Worm (Caenorhabditis elegans): ENCODE results near the gene ppm-1.D.
A peak's percentile ranks its signal among the peaks of the same experiment; 100 is the strongest.

Gene ppm-1.D

ce11 chrIII:2304867-2305266 lies 26.5 kb upstream of the ppm-1.D start, which contains the start of gene Y54F10BM.9:
Gene Y54F10BM.9 (minus strand): TSS chrIII:2304927.
- TF ChIP-seq gmeb-1 (tag; optimal IDR thresholded peaks at IDR 0.05) (no peak), egl-27 (tag; optimal IDR thresholded peaks at IDR 0.05) (no peak), C34F6.9 (tag; optimal IDR thresholded peaks at IDR 0.05) (peak; percentile 47), F13H6.1 (tag; optimal IDR thresholded peaks at IDR 0.05) (no peak), nhr-77 (tag; optimal IDR thresholded peaks at IDR 0.05) (no peak), nhr-11 (tag; optimal IDR thresholded peaks at IDR 0.05) (no peak), mdl-1 (tag; optimal IDR thresholded peaks at IDR 0.05) (no peak), nhr-237 (tag; optimal IDR thresholded peaks at IDR 0.05) (no peak), blmp-1 (tag; optimal IDR thresholded peaks at IDR 0.05; ENCODE audit: insufficient read depth) (no peak), nhr-12 (tag; optimal IDR thresholded peaks at IDR 0.05) (no peak), alr-1 (tag; optimal IDR thresholded peaks at IDR 0.05) (no peak), crh-2 (tag; optimal IDR thresholded peaks at IDR 0.05) (no peak), dmd-4 (tag; optimal IDR thresholded peaks at IDR 0.05) (no peak), peb-1 (tag; optimal IDR thresholded peaks at IDR 0.05) (no peak), zag-1 (tag; optimal IDR thresholded peaks at IDR 0.05) (no peak), unc-39 (tag; optimal IDR thresholded peaks at IDR 0.05) (no peak), ceh-82 (tag; optimal IDR thresholded peaks at IDR 0.05) (no peak), Y55F3AM.14 (GFP tag; optimal IDR thresholded peaks at IDR 0.05) (no peak), lin-11 (tag; optimal IDR thresholded peaks at IDR 0.05) (peak; percentile 47), nhr-23 (tag; optimal IDR thresholded peaks at IDR 0.05) (no peak), nhr-129 (tag; optimal IDR thresholded peaks at IDR 0.05) (peak; percentile 59), unc-55 (GFP tag; optimal IDR thresholded peaks at IDR 0.05) (peak; percentile 70), ztf-11 (tag; optimal IDR thresholded peaks at IDR 0.05) (no peak), unc-62 (GFP tag; optimal IDR thresholded peaks at IDR 0.05) (no peak), ama-1 (optimal IDR thresholded peaks at IDR 0.05) (no peak), lsy-2 (tag; optimal IDR thresholded peaks at IDR 0.05) (peak in 1 of 2 experiments; percentile 38), lin-13 (GFP tag; optimal IDR thresholded peaks at IDR 0.05) (no peak), sma-9 (GFP tag; optimal IDR thresholded peaks at IDR 0.05) (no peak), sma-9 (tag; optimal IDR thresholded peaks at IDR 0.05) (no peak), nhr-21 (tag; optimal IDR thresholded peaks at IDR 0.05) (no peak), sem-4 (tag; optimal IDR thresholded peaks at IDR 0.05) (no peak)

- TF ChIP-seq ceh-16 (tag; optimal IDR thresholded peaks at IDR 0.05) (no peak), fos-1 (tag; optimal IDR thresholded peaks at IDR 0.05) (no peak), nhr-6 (tag; optimal IDR thresholded peaks at IDR 0.05) (no peak), mdl-1 (tag; optimal IDR thresholded peaks at IDR 0.05) (no peak), lsy-2 (tag; optimal IDR thresholded peaks at IDR 0.05) (no peak), mbf-1 (tag; optimal IDR thresholded peaks at IDR 0.05) (no peak), blmp-1 (tag; optimal IDR thresholded peaks at IDR 0.05; ENCODE audit: insufficient read depth) (no peak), Y55F3AM.14 (GFP tag; optimal IDR thresholded peaks at IDR 0.05) (no peak), egl-27 (tag; optimal IDR thresholded peaks at IDR 0.05) (no peak), elt-1 (tag; optimal IDR thresholded peaks at IDR 0.05) (no peak), unc-62 (GFP tag; optimal IDR thresholded peaks at IDR 0.05) (no peak), F13H6.1 (tag; optimal IDR thresholded peaks at IDR 0.05) (no peak), skn-1 (tag; optimal IDR thresholded peaks at IDR 0.05) (no peak), aly-2 (tag; optimal IDR thresholded peaks at IDR 0.05) (no peak), crh-2 (tag; optimal IDR thresholded peaks at IDR 0.05) (no peak), ztf-4 (tag; optimal IDR thresholded peaks at IDR 0.05) (no peak)
Measured at ce11 chrIII:2308026-2308425, 23.3 kb upstream of the ppm-1.D start, which contains the start of the genes fbxa-1 and Y54F10BM.20. Gene fbxa-1 (minus strand): TSS chrIII:2308126. Gene Y54F10BM.20 (plus strand): TSS chrIII:2308256.

- TF ChIP-seq sma-3 (GFP tag; optimal IDR thresholded peaks at IDR 0.05) (no peak), alr-1 (tag; optimal IDR thresholded peaks at IDR 0.05) (no peak), nhr-21 (tag; optimal IDR thresholded peaks at IDR 0.05) (no peak), skn-1 (tag; optimal IDR thresholded peaks at IDR 0.05) (no peak), F13H6.1 (tag; optimal IDR thresholded peaks at IDR 0.05) (no peak), elt-3 (tag; optimal IDR thresholded peaks at IDR 0.05) (no peak), ZK546.5 (tag; optimal IDR thresholded peaks at IDR 0.05) (no peak), lin-39 (tag; optimal IDR thresholded peaks at IDR 0.05) (no peak), nhr-12 (tag; optimal IDR thresholded peaks at IDR 0.05) (no peak), nhr-129 (tag; optimal IDR thresholded peaks at IDR 0.05) (no peak), lin-13 (GFP tag; optimal IDR thresholded peaks at IDR 0.05) (no peak), unc-39 (tag; optimal IDR thresholded peaks at IDR 0.05) (no peak), nhr-23 (tag; optimal IDR thresholded peaks at IDR 0.05) (no peak), blmp-1 (tag; optimal IDR thresholded peaks at IDR 0.05; ENCODE audit: insufficient read depth) (no peak), R02D3.7 (tag; optimal IDR thresholded peaks at IDR 0.05) (no peak)
Measured at ce11 chrIII:2310996-2311395, 20.4 kb upstream of the ppm-1.D start.
